Worm (Caenorhabditis elegans) whole organism, late embryonic: ENCODE measurements around the gene cnx-1.

Source experiments
- C08G9.2 ChIP-seq: sonication (generic microtip); optimal IDR thresholded peaks from 2 replicates; lab custom pipeline; 2016; ENCODE audit warnings: mild to moderate bottlenecking, missing genetic modification characterization, moderate library complexity, missing compliant biosample characterization
- Y22D7AL.16 ChIP-seq: sonication (generic microtip); optimal IDR thresholded peaks from 2 replicates; lab custom pipeline; 2016; ENCODE audit warnings: missing genetic modification characterization, missing compliant biosample characterization
- ahr-1 ChIP-seq: sonication (generic microtip); optimal IDR thresholded peaks from 2 replicates; lab custom pipeline; 2016; ENCODE audit warnings: missing genetic modification characterization, missing compliant biosample characterization
- ceh-22 ChIP-seq: sonication (generic microtip); optimal IDR thresholded peaks from 2 replicates; lab custom pipeline; 2017; ENCODE audit warnings: missing biosample characterization, missing genetic modification characterization
- ceh-30 ChIP-seq: fragments of 150-350 bp; optimal IDR thresholded peaks from 2 replicates; lab custom pipeline; 2014; ENCODE audit warnings: missing biosample characterization, missing genetic modification characterization
- ceh-31 ChIP-seq: sonication (generic microtip); optimal IDR thresholded peaks from 2 replicates; lab custom pipeline; 2016; ENCODE audit warnings: missing genetic modification characterization, missing compliant biosample characterization
- ceh-45 ChIP-seq: fragments of 200-800 bp; sonication (Bioruptor generic); IDR thresholded peaks from 2 replicates; pipeline ENCODE4 v1.3.6; 2022; ENCODE audit warnings: missing genetic modification reagents, missing genetic modification characterization, missing compliant biosample characterization
- ceh-48 ChIP-seq: sonication (generic microtip); optimal IDR thresholded peaks from 2 replicates; lab custom pipeline; 2016; ENCODE audit warnings: missing genetic modification characterization, inconsistent platforms, missing compliant biosample characterization
- che-1 ChIP-seq: sonication (generic microtip); optimal IDR thresholded peaks from 2 replicates; lab custom pipeline; 2016; ENCODE audit warnings: mild to moderate bottlenecking, missing genetic modification characterization, missing compliant biosample characterization
- dmd-4 ChIP-seq: sonication (generic microtip); optimal IDR thresholded peaks from 2 replicates; lab custom pipeline; 2016; ENCODE audit warnings: borderline replicate concordance, missing genetic modification characterization, missing compliant biosample characterization
- elt-2 ChIP-seq: sonication (generic microtip); optimal IDR thresholded peaks from 2 replicates; lab custom pipeline; 2016; ENCODE audit warnings: missing genetic modification reagents, missing genetic modification characterization, missing compliant biosample characterization
- eyg-1 ChIP-seq: sonication (generic microtip); optimal IDR thresholded peaks from 2 replicates; lab custom pipeline; 2016; ENCODE audit warnings: missing genotype, missing genetic modification characterization, missing compliant biosample characterization
- fkh-10 ChIP-seq: fragments of 150-350 bp; optimal IDR thresholded peaks from 2 replicates; lab custom pipeline; 2014; ENCODE audit warnings: missing biosample characterization, missing genetic modification reagents, missing genetic modification characterization
- fkh-6 ChIP-seq: sonication (generic microtip); optimal IDR thresholded peaks from 2 replicates; lab custom pipeline; 2016; ENCODE audit warnings: missing genetic modification characterization, missing compliant biosample characterization
- gmeb-2 ChIP-seq: sonication (generic microtip); optimal IDR thresholded peaks from 2 replicates; lab custom pipeline; 2016; ENCODE audit warnings: missing genetic modification characterization, inconsistent platforms, missing compliant biosample characterization
- hlh-13 ChIP-seq: fragments of 200-800 bp; sonication (Bioruptor generic); optimal IDR thresholded peaks from 2 replicates; lab custom pipeline; 2018; ENCODE audit warnings: mild to moderate bottlenecking, missing genetic modification characterization, missing compliant biosample characterization
- hlh-8 ChIP-seq: sonication (generic microtip); optimal IDR thresholded peaks from 2 replicates; lab custom pipeline; 2016; ENCODE audit warnings: missing genotype, missing genetic modification characterization, missing compliant biosample characterization
- madf-2 ChIP-seq: sonication (generic microtip); optimal IDR thresholded peaks from 2 replicates; lab custom pipeline; 2017; ENCODE audit warnings: missing genetic modification characterization, missing compliant biosample characterization
- npax-4 ChIP-seq: sonication (generic microtip); optimal IDR thresholded peaks from 2 replicates; lab custom pipeline; 2016; ENCODE audit warnings: missing genetic modification characterization, missing compliant biosample characterization
- odd-2 ChIP-seq: sonication (generic microtip); optimal IDR thresholded peaks from 2 replicates; lab custom pipeline; 2017; ENCODE audit warnings: antibody characterized with exemption, mild to moderate bottlenecking, missing genetic modification characterization, missing compliant biosample characterization
- pag-3 ChIP-seq: sonication (generic microtip); optimal IDR thresholded peaks from 2 replicates; lab custom pipeline; 2016; ENCODE audit warnings: missing compliant biosample characterization, missing genetic modification characterization, borderline replicate concordance
- pat-9 ChIP-seq: fragments of 200-800 bp; sonication (Bioruptor generic); optimal IDR thresholded peaks from 2 replicates; lab custom pipeline; 2018; ENCODE audit warnings: mild to moderate bottlenecking, missing genetic modification characterization, moderate library complexity, missing compliant biosample characterization
- pax-1 ChIP-seq: fragments of 150-350 bp; optimal IDR thresholded peaks from 2 replicates; lab custom pipeline; 2014; ENCODE audit warnings: missing biosample characterization, missing genetic modification characterization
- pha-2 ChIP-seq: sonication (generic microtip); optimal IDR thresholded peaks from 2 replicates; lab custom pipeline; 2017; ENCODE audit warnings: mild to moderate bottlenecking, missing genetic modification characterization, missing compliant biosample characterization
- pha-4 ChIP-seq: fragments of 150-350 bp; optimal IDR thresholded peaks from 2 replicates; lab custom pipeline; 2018; ENCODE audit warnings: missing biosample characterization, missing genetic modification reagents, missing genetic modification characterization
- pqm-1 ChIP-seq: sonication (generic microtip); optimal IDR thresholded peaks from 2 replicates; lab custom pipeline; 2016; ENCODE audit warnings: missing genetic modification characterization, missing compliant biosample characterization
- pros-1 ChIP-seq: fragments of 150-350 bp; optimal IDR thresholded peaks from 2 replicates; lab custom pipeline; 2014; ENCODE audit warnings: missing biosample characterization, missing genetic modification reagents, missing genetic modification characterization
- rnt-1 ChIP-seq: sonication (generic microtip); optimal IDR thresholded peaks from 2 replicates; lab custom pipeline; 2016; ENCODE audit warnings: missing genetic modification characterization, missing compliant biosample characterization
- sdc-2 ChIP-seq: sonication (generic microtip); optimal IDR thresholded peaks from 2 replicates; lab custom pipeline; 2016; ENCODE audit warnings: missing genotype, missing genetic modification characterization, missing compliant biosample characterization
- sox-2 ChIP-seq: fragments of 200-800 bp; sonication (Bioruptor generic); IDR thresholded peaks from 2 replicates; pipeline ENCODE4 v1.3.6; 2022; ENCODE audit warnings: missing genetic modification reagents, missing genetic modification characterization, missing compliant biosample characterization
- syd-9 ChIP-seq: sonication (generic microtip); optimal IDR thresholded peaks from 2 replicates; lab custom pipeline; 2016; ENCODE audit warnings: mild to moderate bottlenecking, missing genetic modification characterization, moderate library complexity, missing compliant biosample characterization
- unc-3 ChIP-seq, 2 experiments: fragments of 200-800 bp in 1 of 2; sonication (Bioruptor generic) in 1 of 2; sonication (generic microtip) in 1 of 2; conservative IDR thresholded peaks in 1 of 2; optimal IDR thresholded peaks in 1 of 2; 2 replicates each; pipeline versions ENCODE4 v1.3.6 to Lab custom; 2016 to 2022; ENCODE audit warnings: missing compliant biosample characterization in 2 of 2, missing genetic modification characterization in 2 of 2, missing genetic modification reagents in 1 of 2
- unc-42 ChIP-seq: sonication (generic microtip); optimal IDR thresholded peaks from 2 replicates; lab custom pipeline; 2016; ENCODE audit warnings: missing genotype, missing genetic modification characterization, missing compliant biosample characterization
- unc-55 ChIP-seq: sonication (generic microtip); optimal IDR thresholded peaks from 2 replicates; lab custom pipeline; 2017; ENCODE audit warnings: missing biosample characterization, missing genetic modification reagents, missing genetic modification characterization

The cnx-1 gene

ce11 chrIII:9780254-9780653 is 36.7 kb downstream of the cnx-1 start, which contains the start of gene sqv-3:
sqv-3 (minus strand) TSS chrIII:9780354.
- no peak for TF ChIP-seq fkh-10
- TF ChIP-seq pros-1 (tag; lab: Kevin White, UChicago), result no peak

ce11 chrIII:9779080-9779479 is 37.9 kb downstream of the cnx-1 start:
- TF ChIP-seq unc-55 (GFP tag; lab: Kevin White, UChicago), result no peak
- no peak for TF ChIP-seq ahr-1 (tag; lab: Kevin White, UChicago)
- no peak for TF ChIP-seq dmd-4 (tag; lab: Kevin White, UChicago)
- TF ChIP-seq unc-42 (tag; lab: Kevin White, UChicago), result no peak
- no peak for TF ChIP-seq pros-1 (tag; lab: Kevin White, UChicago)
- no peak for TF ChIP-seq eyg-1 (tag; lab: Kevin White, UChicago)
- TF ChIP-seq sox-2, result no peak
- no peak for TF ChIP-seq pha-2 (tag; lab: Kevin White, UChicago)
- no peak for TF ChIP-seq ceh-31 (tag; lab: Kevin White, UChicago)
- no peak for TF ChIP-seq hlh-8 (tag; lab: Kevin White, UChicago)
- TF ChIP-seq sdc-2 (tag; lab: Kevin White, UChicago), result no peak
- TF ChIP-seq che-1, result no peak
- TF ChIP-seq rnt-1 (tag; lab: Kevin White, UChicago), result no peak
- no peak for TF ChIP-seq ceh-48 (tag; lab: Kevin White, UChicago)
- no peak for TF ChIP-seq fkh-6 (tag; lab: Kevin White, UChicago)
- TF ChIP-seq ceh-45 (GFP tag; lab: Robert Waterston, UW), result no peak
- TF ChIP-seq, all 69 proteins: peak for 0

- peak; percentile 16 for TF ChIP-seq ceh-31 (tag; lab: Kevin White, UChicago)
- no peak for TF ChIP-seq pqm-1 (tag; lab: Kevin White, UChicago)
- no peak for TF ChIP-seq ceh-22 (tag; lab: Kevin White, UChicago)
- no peak for TF ChIP-seq unc-3 (GFP tag; conservative IDR thresholded peaks at IDR 0.05; lab: Robert Waterston, UW)
- no peak for TF ChIP-seq unc-3 (tag; optimal IDR thresholded peaks at IDR 0.05; lab: Kevin White, UChicago)
- TF ChIP-seq pax-1, result peak; percentile 43
- TF ChIP-seq, all 69 proteins: peak for 2
These were observed 40.6 kb downstream of the cnx-1 start, which contains the start of gene usp-46 for ce11 chrIII:9776323-9776722. usp-46 (plus strand) TSS chrIII:9776623.

ce11 chrIII:9775916-9776315 is 41.0 kb downstream of the cnx-1 start:
- no peak for TF ChIP-seq pat-9 (tag; lab: Kevin White, UChicago)

- TF ChIP-seq ceh-30 (tag; lab: Kevin White, UChicago), result no peak
- TF ChIP-seq Y22D7AL.16 (tag; lab: Kevin White, UChicago), result no peak
- no peak for TF ChIP-seq pha-4 (tag; lab: Kevin White, UChicago)
- no peak for TF ChIP-seq sox-2
- TF ChIP-seq pha-2 (tag; lab: Kevin White, UChicago), result no peak
- TF ChIP-seq unc-42 (tag; lab: Kevin White, UChicago), result no peak
- TF ChIP-seq C08G9.2 (tag; lab: Kevin White, UChicago), result no peak
- no peak for TF ChIP-seq pag-3 (tag; lab: Kevin White, UChicago)
- TF ChIP-seq fkh-6 (tag; lab: Kevin White, UChicago), result no peak
- no peak for TF ChIP-seq gmeb-2 (tag; lab: Kevin White, UChicago)
- no peak for TF ChIP-seq dmd-4 (tag; lab: Kevin White, UChicago)
- TF ChIP-seq ceh-48 (tag; lab: Kevin White, UChicago), result no peak
- no peak for TF ChIP-seq madf-2
- TF ChIP-seq odd-2 (tag; lab: Kevin White, UChicago), result no peak
- no peak for TF ChIP-seq syd-9 (tag; lab: Kevin White, UChicago)
- no peak for TF ChIP-seq hlh-13 (GFP tag; lab: Kevin White, UChicago)
- no peak for TF ChIP-seq npax-4
- no peak for TF ChIP-seq elt-2 (tag; lab: Kevin White, UChicago)
- TF ChIP-seq pat-9 (tag; lab: Kevin White, UChicago), result no peak
- TF ChIP-seq hlh-8 (tag; lab: Kevin White, UChicago), result no peak
These were observed 44.5 kb downstream of the cnx-1 start for ce11 chrIII:9772394-9772793.
